Fruit fly (Drosophila melanogaster) whole organism, embryonic: ENCODE results near the gene CG33293.

Source experiments
- Aef1 ChIP-seq: fragments of 200-800 bp; sonication (Bioruptor generic); IDR thresholded peaks from 3 replicates; pipeline ENCODE4 v1.3.6; 2022; ENCODE audit warnings: missing biosample characterization, missing genetic modification characterization
- Asciz ChIP-seq: fragments of 200-800 bp; sonication (Bioruptor generic); optimal IDR thresholded peaks from 2 replicates; lab custom pipeline; 2017; ENCODE audit warnings: missing biosample characterization, mild to moderate bottlenecking, missing genetic modification characterization, missing genetic modification reagents
- Atf3 ChIP-seq: fragments of 200-800 bp; sonication (Bioruptor generic); optimal IDR thresholded peaks from 3 replicates; lab custom pipeline; 2016; ENCODE audit warnings: missing biosample characterization, missing genetic modification characterization
- CG10267 ChIP-seq: fragments of 200-800 bp; sonication (Bioruptor generic); optimal IDR thresholded peaks from 2 replicates; lab custom pipeline; 2018; ENCODE audit warnings: missing biosample characterization, mild to moderate bottlenecking, missing genetic modification characterization, moderate library complexity
- CG10565 ChIP-seq: fragments of 200-800 bp; sonication (Bioruptor generic); optimal IDR thresholded peaks from 3 replicates; lab custom pipeline; 2016; ENCODE audit warnings: missing biosample characterization, mild to moderate bottlenecking, missing genetic modification characterization
- CG11247 ChIP-seq: fragments of 200-800 bp; sonication (Bioruptor generic); IDR thresholded peaks from 2 replicates; pipeline ENCODE4 v1.3.6; 2022; ENCODE audit warnings: missing biosample characterization, missing genetic modification characterization
- CG11398 ChIP-seq: fragments of 200-800 bp; sonication (Bioruptor generic); optimal IDR thresholded peaks from 2 replicates; lab custom pipeline; 2016; ENCODE audit warnings: missing biosample characterization, missing genetic modification characterization
- CG11456 ChIP-seq: fragments of 200-800 bp; sonication (Bioruptor generic); IDR thresholded peaks from 3 replicates; pipeline ENCODE4 v1.3.6; 2022; ENCODE audit warnings: missing biosample characterization, missing genetic modification characterization
- CG12391 ChIP-seq: fragments of 200-800 bp; sonication (Bioruptor generic); optimal IDR thresholded peaks from 3 replicates; lab custom pipeline; 2018; ENCODE audit warnings: missing biosample characterization, mild to moderate bottlenecking, missing genetic modification characterization, moderate library complexity
- CG14667 ChIP-seq: fragments of 200-800 bp; sonication (Bioruptor generic); IDR thresholded peaks from 2 replicates; pipeline ENCODE4 v1.3.6; 2022; ENCODE audit warnings: missing biosample characterization, missing genetic modification characterization
- CG16779 ChIP-seq: fragments of 200-800 bp; sonication (Bioruptor generic); IDR thresholded peaks from 2 replicates; pipeline ENCODE4 v1.3.6; 2022; ENCODE audit warnings: missing biosample characterization, missing genetic modification characterization
- CG1792 ChIP-seq: fragments of 200-800 bp; sonication (Bioruptor generic); optimal IDR thresholded peaks from 2 replicates; lab custom pipeline; 2016; ENCODE audit warnings: missing biosample characterization, missing genetic modification characterization
- CG1832 ChIP-seq: fragments of 200-800 bp; sonication (Bioruptor generic); optimal IDR thresholded peaks from 2 replicates; lab custom pipeline; 2017; ENCODE audit warnings: missing biosample characterization, mild to moderate bottlenecking, missing genetic modification characterization, inconsistent platforms
- CG2199 ChIP-seq: fragments of 200-800 bp; sonication (Bioruptor generic); IDR thresholded peaks from 3 replicates; pipeline ENCODE4 v1.3.6; 2022; ENCODE audit warnings: missing biosample characterization, missing genetic modification characterization
- CG34224 ChIP-seq: fragments of 200-800 bp; sonication (Bioruptor generic); IDR thresholded peaks from 3 replicates; pipeline ENCODE4 v1.3.6; 2022; ENCODE audit warnings: missing biosample characterization, missing genetic modification characterization; ENCODE audit not compliant: partially characterized antibody
- CG8290 ChIP-seq, 3 experiments: fragments of 200-800 bp; sonication (Bioruptor generic); optimal IDR thresholded peaks; 2 replicates each; lab custom pipeline; 2016 to 2019; ENCODE audit warnings: missing biosample characterization in 3 of 3, missing genetic modification characterization in 3 of 3, mild to moderate bottlenecking in 2 of 3, moderate library complexity in 1 of 3
- CG9727 ChIP-seq: fragments of 200-800 bp; sonication (Bioruptor generic); optimal IDR thresholded peaks from 3 replicates; lab custom pipeline; 2017; ENCODE audit warnings: missing biosample characterization, mild to moderate bottlenecking, missing genetic modification characterization
- CoRest ChIP-seq: fragments of 200-800 bp; sonication (Bioruptor generic); optimal IDR thresholded peaks from 3 replicates; lab custom pipeline; 2018; ENCODE audit warnings: missing biosample characterization, mild to moderate bottlenecking, missing genetic modification characterization, moderate library complexity
- Dll ChIP-seq: fragments of 200-800 bp; sonication (Bioruptor generic); IDR thresholded peaks from 4 replicates; pipeline ENCODE4 v1.3.6; 2022; ENCODE audit warnings: missing biosample characterization, missing genetic modification characterization; ENCODE audit not compliant: partially characterized antibody
- HmgZ ChIP-seq: fragments of 200-800 bp; sonication (Bioruptor generic); optimal IDR thresholded peaks from 2 replicates; lab custom pipeline; 2018; ENCODE audit warnings: missing biosample characterization, mild to moderate bottlenecking, missing genetic modification characterization
- Hr3 ChIP-seq: fragments of 200-800 bp; sonication (Bioruptor generic); optimal IDR thresholded peaks from 3 replicates; lab custom pipeline; 2016; ENCODE audit warnings: missing biosample characterization, missing genetic modification characterization
- Hr39 ChIP-seq: fragments of >200 bp; optimal IDR thresholded peaks from 2 replicates; lab custom pipeline; 2017
- Hsf ChIP-seq: fragments of 200-800 bp; sonication (Bioruptor generic); optimal IDR thresholded peaks from 3 replicates; lab custom pipeline; 2016; ENCODE audit warnings: missing biosample characterization, missing genetic modification characterization
- Kr ChIP-seq: fragments of 200-800 bp; sonication (Bioruptor generic); optimal IDR thresholded peaks from 2 replicates; lab custom pipeline; 2017; ENCODE audit warnings: missing biosample characterization, mild to moderate bottlenecking, missing genetic modification characterization
- NC2α ChIP-seq: fragments of 200-800 bp; sonication (Bioruptor generic); optimal IDR thresholded peaks from 2 replicates; lab custom pipeline; 2016; ENCODE audit warnings: missing biosample characterization, missing genetic modification characterization
- Nf-YC ChIP-seq: fragments of 200-800 bp; optimal IDR thresholded peaks from 3 replicates; lab custom pipeline; 2019; ENCODE audit warnings: missing biosample characterization, mild to moderate bottlenecking, missing genetic modification characterization, moderate library complexity
- Poxn ChIP-seq: fragments of 200-800 bp; sonication (Bioruptor generic); IDR thresholded peaks from 2 replicates; pipeline ENCODE4 v1.3.6; 2022; ENCODE audit warnings: missing biosample characterization, missing genetic modification characterization
- Rfx ChIP-seq: fragments of 200-800 bp; sonication (Bioruptor generic); IDR thresholded peaks from 2 replicates; pipeline ENCODE4 v1.3.6; 2022; ENCODE audit warnings: missing biosample characterization, missing genetic modification characterization
- Six4 ChIP-seq: fragments of 200-800 bp; sonication (Bioruptor generic); optimal IDR thresholded peaks from 2 replicates; lab custom pipeline; 2016; ENCODE audit warnings: missing biosample characterization, missing genetic modification characterization
- Sry-β ChIP-seq: fragments of 200-800 bp; sonication (Bioruptor generic); optimal IDR thresholded peaks from 2 replicates; lab custom pipeline; 2018; ENCODE audit warnings: missing biosample characterization, mild to moderate bottlenecking, missing genetic modification characterization, moderate library complexity
- Taf1 ChIP-seq: fragments of 200-800 bp; sonication (Bioruptor generic); IDR thresholded peaks from 2 replicates; pipeline ENCODE4 v1.3.6; 2022; ENCODE audit warnings: missing biosample characterization, missing genetic modification characterization
- amos ChIP-seq: fragments of 200-800 bp; sonication (Bioruptor generic); IDR thresholded peaks from 2 replicates; pipeline ENCODE4 v1.3.6; 2022; ENCODE audit warnings: missing biosample characterization, missing genetic modification characterization; ENCODE audit not compliant: partially characterized antibody
- ase ChIP-seq: fragments of 200-800 bp; sonication (Bioruptor generic); IDR thresholded peaks from 3 replicates; pipeline ENCODE4 v1.3.6; 2022; ENCODE audit warnings: missing biosample characterization, missing genetic modification characterization
- chm ChIP-seq: fragments of 200-800 bp; sonication (Bioruptor generic); IDR thresholded peaks from 2 replicates; pipeline ENCODE4 v1.3.6; 2022; ENCODE audit warnings: missing biosample characterization, missing genetic modification characterization
- da ChIP-seq: fragments of 200-800 bp; sonication (Bioruptor generic); optimal IDR thresholded peaks from 2 replicates; lab custom pipeline; 2016; ENCODE audit warnings: missing biosample characterization, missing genetic modification characterization
- danr ChIP-seq: fragments of 200-800 bp; sonication (Bioruptor generic); IDR thresholded peaks from 2 replicates; pipeline ENCODE4 v1.3.6; 2022; ENCODE audit warnings: missing biosample characterization, missing genetic modification characterization
- fd96Cb ChIP-seq: fragments of 200-800 bp; sonication (Bioruptor generic); optimal IDR thresholded peaks from 2 replicates; lab custom pipeline; 2018; ENCODE audit warnings: missing biosample characterization, mild to moderate bottlenecking, missing genetic modification characterization, moderate library complexity
- grau ChIP-seq: fragments of 200-800 bp; optimal IDR thresholded peaks from 3 replicates; lab custom pipeline; 2019; ENCODE audit warnings: missing biosample characterization, mild to moderate bottlenecking, missing genetic modification characterization, moderate library complexity
- kni ChIP-seq: fragments of 200-800 bp; sonication (Bioruptor generic); optimal IDR thresholded peaks from 3 replicates; lab custom pipeline; 2017; ENCODE audit warnings: mild to moderate bottlenecking, missing biosample characterization, missing genetic modification reagents, missing genetic modification characterization
- lab ChIP-seq: fragments of 200-800 bp; sonication (Bioruptor generic); optimal IDR thresholded peaks from 3 replicates; lab custom pipeline; 2017; ENCODE audit warnings: missing biosample characterization, missing genetic modification characterization, mild to moderate bottlenecking, moderate library complexity, missing genetic modification reagents
- lilli ChIP-seq: fragments of 200-800 bp; sonication (Bioruptor generic); optimal IDR thresholded peaks from 3 replicates; lab custom pipeline; 2016; ENCODE audit warnings: missing biosample characterization, missing genetic modification characterization
- lola ChIP-seq, 3 experiments: fragments of >200 bp in 2 of 3; fragments of 200-800 bp in 1 of 3; sonication (Bioruptor generic) in 1 of 3; optimal IDR thresholded peaks; 2 replicates each; lab custom pipeline; 2017 to 2019; ENCODE audit warnings: missing biosample characterization in 3 of 3, missing genetic modification characterization in 3 of 3, mild to moderate bottlenecking in 1 of 3, moderate library complexity in 1 of 3
- mld ChIP-seq: fragments of 200-800 bp; sonication (Bioruptor generic); IDR thresholded peaks from 3 replicates; pipeline ENCODE4 v1.3.6; 2022; ENCODE audit warnings: missing biosample characterization, missing genetic modification characterization; ENCODE audit not compliant: partially characterized antibody
- pros ChIP-seq: fragments of 200-800 bp; sonication (Bioruptor generic); optimal IDR thresholded peaks from 3 replicates; lab custom pipeline; 2019; ENCODE audit warnings: missing biosample characterization, mild to moderate bottlenecking, missing genetic modification characterization, moderate library complexity
- rib ChIP-seq: fragments of 200-800 bp; sonication (Bioruptor generic); IDR thresholded peaks from 2 replicates; pipeline ENCODE4 v1.3.6; 2022; ENCODE audit warnings: missing biosample characterization, missing genetic modification characterization
- schlank ChIP-seq: fragments of 200-800 bp; sonication (Bioruptor generic); optimal IDR thresholded peaks from 2 replicates; lab custom pipeline; 2018; ENCODE audit warnings: missing biosample characterization, mild to moderate bottlenecking, missing genetic modification characterization
- sens-2 ChIP-seq: fragments of 200-800 bp; sonication (Bioruptor generic); IDR thresholded peaks from 2 replicates; pipeline ENCODE4 v1.3.6; 2022; ENCODE audit warnings: missing biosample characterization, missing genetic modification characterization
- tgo ChIP-seq: fragments of 200-800 bp; sonication (Bioruptor generic); IDR thresholded peaks from 3 replicates; pipeline ENCODE4 v1.3.6; 2022; ENCODE audit warnings: missing biosample characterization, missing genetic modification characterization
- trh ChIP-seq: fragments of 200-800 bp; sonication (Bioruptor generic); optimal IDR thresholded peaks from 2 replicates; lab custom pipeline; 2016; ENCODE audit warnings: missing biosample characterization, missing genetic modification characterization
- zen2 ChIP-seq: fragments of 200-800 bp; sonication (Bioruptor generic); IDR thresholded peaks from 3 replicates; pipeline ENCODE4 v1.3.6; 2022; ENCODE audit warnings: missing biosample characterization, missing genetic modification characterization; ENCODE audit not compliant: partially characterized antibody
- zfh1 ChIP-seq: fragments of 200-800 bp; sonication (Bioruptor generic); IDR thresholded peaks from 3 replicates; pipeline ENCODE4 v1.3.6; 2022; ENCODE audit warnings: missing biosample characterization, missing genetic modification characterization

The CG33293 gene

dm6 chr3R:5216308-5216765 is 24.2 kb downstream of the CG33293 start (continued):
- TF ChIP-seq CG1832 (GFP tag; lab: Kevin White, UChicago) (peak; percentile 71), Asciz (GFP tag; lab: Kevin White, UChicago) (no peak), CG11398 (GFP tag; lab: Kevin White, UChicago) (no peak), chm (peak; percentile 25; the same call in 1 of the 2 replicates), CoRest (tag; lab: Kevin White, UChicago) (no peak), fd96Cb (no peak), Poxn (no peak), zfh1 (no peak), CG1792 (GFP tag; lab: Kevin White, UChicago) (no peak), Dll (0 out of 4 replicates have a peak, but pooled peaks have one; percentile 16), CG10267 (no peak), CG14667 (GFP tag; lab: Robert Waterston, UW) (no peak), CG8290 (GFP tag; optimal IDR thresholded peaks at IDR 0.05; lab: Kevin White, UChicago) (no peak), CG8290 (tag; optimal IDR thresholded peaks at IDR 0.05; lab: Kevin White, UChicago) (no peak), sens-2 (GFP tag; lab: Robert Waterston, UW) (no peak), HmgZ (tag; lab: Kevin White, UChicago) (no peak), Hr3 (GFP tag; lab: Kevin White, UChicago) (no peak), kni (peak; percentile 11), CG34224 (GFP tag; lab: Robert Waterston, UW) (peak; percentile 40; the same call in 1 of the 3 replicates), schlank (no peak), rib (GFP tag; lab: Robert Waterston, UW) (no peak), amos (GFP tag; lab: Robert Waterston, UW) (no peak), da (no peak), Rfx (no peak), Six4 (no peak), lola (GFP tag; optimal IDR thresholded peaks at IDR 0.05; lab: Kevin White, UChicago) (no peak), Nf-YC (tag; lab: Kevin White, UChicago) (no peak), CG16779 (GFP tag; lab: Robert Waterston, UW) (no peak), ase (GFP tag; lab: Robert Waterston, UW) (no peak), Hsf (GFP tag; lab: Kevin White, UChicago) (no peak), Atf3 (GFP tag; lab: Kevin White, UChicago) (no peak), zen2 (GFP tag; lab: Robert Waterston, UW) (peak; percentile 58), danr (GFP tag; lab: Robert Waterston, UW) (no peak), CG2199 (no peak; the same call in 2 of the 3 replicates), mld (GFP tag; lab: Robert Waterston, UW) (no peak), tgo (no peak), Sry-β (GFP tag; lab: Kevin White, UChicago) (peak; percentile 16), CG11247 (no peak), Hr39 (lab: Kevin White, UChicago) (peak; percentile 3), trh (GFP tag; lab: Kevin White, UChicago) (no peak), Aef1 (no peak), Taf1 (GFP tag; lab: Robert Waterston, UW) (no peak), lab (GFP tag; lab: Kevin White, UChicago) (no peak), grau (tag; lab: Kevin White, UChicago) (no peak), Kr (GFP tag; lab: Kevin White, UChicago) (peak; percentile 16), CG11456 (GFP tag; lab: Robert Waterston, UW) (no peak), CG9727 (GFP tag; lab: Kevin White, UChicago) (no peak), lilli (no peak), CG12391 (no peak), pros (GFP tag; lab: Kevin White, UChicago) (peak; percentile 79), CG10565 (GFP tag; lab: Kevin White, UChicago) (no peak), NC2α (GFP tag; lab: Kevin White, UChicago) (no peak)
